Worm (Caenorhabditis elegans): ENCODE results near the gene fbxc-49.

Gene fbxc-49

ce11 chrII:2081257-2081656 is 2.7 kb upstream of the fbxc-49 start, which contains the start of gene T16A1.4:
TSS of gene T16A1.4 (plus strand) at chrII:2081557.
- TF ChIP-seq fos-1 (tag; optimal IDR thresholded peaks at IDR 0.05) (no peak), dmd-9 (GFP tag; IDR thresholded peaks at IDR 0.05) (no peak), R02D3.7 (tag; optimal IDR thresholded peaks at IDR 0.05) (no peak), dve-1 (tag; optimal IDR thresholded peaks at IDR 0.05; ENCODE audit: insufficient read depth) (no peak), saeg-2 (GFP tag; IDR thresholded peaks at IDR 0.05) (no peak), aly-2 (tag; optimal IDR thresholded peaks at IDR 0.05) (no peak)

- TF ChIP-seq set-16 (GFP tag; IDR thresholded peaks at IDR 0.05) (peak; percentile 56; the same call in 1 of the 2 replicates), Y48G9A.11 (GFP tag; IDR thresholded peaks at IDR 0.05) (no peak), nhr-11 (tag; optimal IDR thresholded peaks at IDR 0.05) (no peak)
These were observed 3.3 kb downstream of the fbxc-49 start for ce11 chrII:2087206-2087605.

ce11 chrII:2090605-2091004 is 6.7 kb downstream of the fbxc-49 start, which contains the start of gene trpl-5:
TSS of gene trpl-5 (minus strand) at chrII:2090636.
- TF ChIP-seq nhr-28 (tag; optimal IDR thresholded peaks at IDR 0.05) (peak; percentile 82), dmd-6 (GFP tag; IDR thresholded peaks at IDR 0.05) (peak; percentile 70), nhr-77 (tag; optimal IDR thresholded peaks at IDR 0.05) (peak; percentile 65), zfp-2 (tag; optimal IDR thresholded peaks at IDR 0.05) (no peak), lin-1 (GFP tag; IDR thresholded peaks at IDR 0.05) (peak; percentile 72; the same call in 1 of the 2 replicates), php-3 (GFP tag; IDR thresholded peaks at IDR 0.05) (peak; percentile 44; the same call in 1 of the 2 replicates), zip-11 (GFP tag; IDR thresholded peaks at IDR 0.05) (no peak), mxl-2 (GFP tag; conservative IDR thresholded peaks at IDR 0.05) (no peak), hlh-11 (tag; optimal IDR thresholded peaks at IDR 0.05) (peak; percentile 43), pqm-1 (tag; optimal IDR thresholded peaks at IDR 0.05) (peak; percentile 99)

ce11 chrII:2091972-2092371 is 8.0 kb downstream of the fbxc-49 start, which contains the start of gene T16A1.10:
TSS of gene T16A1.10 (minus strand) at chrII:2092094.
- TF ChIP-seq unc-62 (GFP tag; optimal IDR thresholded peaks at IDR 0.05 in 1 of 2): peak in 1 of 2 experiments; percentile 11
- no peak for TF ChIP-seq unc-62 (tag; optimal IDR thresholded peaks at IDR 0.05)
- no peak for TF ChIP-seq lim-7 (GFP tag; IDR thresholded peaks at IDR 0.05)

DNA sequence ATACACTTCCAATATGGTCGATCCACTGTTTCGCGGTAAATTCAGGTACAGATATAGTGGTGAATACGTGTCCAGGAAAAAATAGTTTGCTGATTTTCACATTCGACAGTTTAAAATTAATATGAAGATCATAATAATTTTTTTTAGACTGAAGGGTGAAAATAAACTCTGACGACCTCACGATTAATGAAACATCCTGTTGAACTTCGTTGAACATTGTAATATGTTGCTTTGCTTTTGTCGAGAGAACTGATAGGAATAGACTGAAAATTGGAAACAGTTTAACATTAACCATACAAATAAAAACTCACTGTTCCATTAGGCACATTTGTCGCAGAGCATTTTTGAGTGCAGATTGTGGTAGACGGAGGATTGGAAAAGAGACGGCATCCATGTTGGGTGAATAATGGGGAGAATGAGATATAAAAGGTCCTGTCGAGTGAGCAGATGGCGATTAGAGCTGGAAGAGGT is 9.6 kb downstream of the fbxc-49 start, which contains the start of gene fbxb-37:
Gene fbxb-37 (minus strand): TSS at position 421 of the 471 bp plus-strand sequence.
- TF ChIP-seq Y75B8A.6 (GFP tag; IDR thresholded peaks at IDR 0.05) (no peak), unc-62 (GFP tag; optimal IDR thresholded peaks at IDR 0.05 in 1 of 2) (peak in 1 of 2 experiments; percentile 92), unc-62 (tag; optimal IDR thresholded peaks at IDR 0.05) (no peak), php-3 (GFP tag; IDR thresholded peaks at IDR 0.05) (no peak), ceh-82 (tag; optimal IDR thresholded peaks at IDR 0.05) (no peak), madf-9 (GFP tag; conservative IDR thresholded peaks at IDR 0.05) (no peak), arid-1 (GFP tag; conservative IDR thresholded peaks at IDR 0.05) (no peak)

DNA sequence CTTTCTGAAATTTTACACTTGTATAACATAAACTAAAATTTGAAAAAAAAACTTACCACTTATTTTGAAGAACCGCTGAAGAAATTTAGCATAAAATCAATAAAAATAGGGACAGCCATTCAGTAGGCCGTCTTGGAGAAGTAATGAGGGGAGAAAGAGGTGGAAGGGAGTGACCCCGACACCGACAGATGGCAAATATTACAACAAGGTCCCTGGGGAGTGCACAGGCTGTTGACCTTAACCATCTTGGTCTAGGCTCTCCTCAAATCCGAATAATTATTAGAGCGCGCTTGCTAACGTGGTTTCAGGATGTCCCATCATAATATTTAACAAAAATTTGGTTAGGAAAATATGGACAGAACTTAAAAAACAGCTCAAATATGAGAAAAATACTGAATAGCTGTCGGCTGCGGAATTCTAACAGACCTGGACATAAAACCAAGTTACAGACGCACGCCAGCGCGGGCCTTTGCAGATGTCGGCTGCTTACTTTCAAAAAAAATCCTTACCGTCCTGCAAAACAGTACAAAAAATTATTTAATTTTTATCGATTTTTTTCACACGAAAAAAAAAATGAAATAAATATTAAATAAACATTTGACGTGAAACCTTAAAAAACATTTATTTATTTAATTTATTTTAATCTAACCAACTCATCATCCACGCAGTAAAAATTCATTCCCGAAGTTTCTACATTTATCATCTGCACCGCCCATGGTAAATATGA is 11.2 kb downstream of the fbxc-49 start, which contains the start of gene T16A1.2:
Gene T16A1.2 (plus strand): TSS at position 677 of the 727 bp plus-strand sequence.
- TF ChIP-seq daf-19 (GFP tag; conservative IDR thresholded peaks at IDR 0.05): no peak
- no peak for TF ChIP-seq madf-5 (GFP tag; IDR thresholded peaks at IDR 0.05)
